Worm (Caenorhabditis elegans): ENCODE measurements around the gene srh-275.

DNA sequence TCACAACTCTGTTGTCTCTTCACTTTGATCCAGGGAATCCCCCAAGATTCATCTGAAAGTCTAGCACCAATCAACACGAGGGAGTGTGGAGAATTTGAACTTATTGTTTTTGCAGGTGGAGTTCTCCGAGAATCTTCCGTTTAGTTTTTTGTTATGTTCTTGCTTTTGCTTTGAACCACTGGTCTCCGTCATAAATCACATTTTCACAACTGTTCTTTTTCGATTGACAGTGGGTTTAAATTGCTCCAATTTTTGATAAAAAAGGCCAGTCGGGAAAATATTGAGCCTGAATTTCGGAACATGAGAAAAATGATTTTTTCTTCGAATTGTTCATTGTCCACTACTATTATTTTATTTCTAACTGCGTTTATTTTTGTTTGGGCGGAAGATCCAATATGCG is 30.9 kb upstream of the srh-275 start, which contains the start of gene F10G2.10:
- no peak for TF ChIP-seq snpc-4 (tag; optimal IDR thresholded peaks at IDR 0.05)
- TF ChIP-seq lin-39 (tag; optimal IDR thresholded peaks at IDR 0.05), result no peak
- no peak for TF ChIP-seq Y55F3AM.14 (GFP tag; optimal IDR thresholded peaks at IDR 0.05)
- TF ChIP-seq unc-62 (GFP tag; optimal IDR thresholded peaks at IDR 0.05), result no peak
- no peak for TF ChIP-seq unc-39 (tag; optimal IDR thresholded peaks at IDR 0.05)
- no peak for TF ChIP-seq dmd-4 (tag; optimal IDR thresholded peaks at IDR 0.05)
- TF ChIP-seq ama-1 (optimal IDR thresholded peaks at IDR 0.05), result no peak
- no peak for TF ChIP-seq skn-1 (tag; optimal IDR thresholded peaks at IDR 0.05)
- TF ChIP-seq mab-5 (tag; optimal IDR thresholded peaks at IDR 0.05), result no peak
- TF ChIP-seq blmp-1 (tag; optimal IDR thresholded peaks at IDR 0.05; ENCODE audit: insufficient read depth), result no peak
- no peak for TF ChIP-seq mdl-1 (tag; optimal IDR thresholded peaks at IDR 0.05)
- no peak for TF ChIP-seq zag-1 (tag; optimal IDR thresholded peaks at IDR 0.05)
- TF ChIP-seq egl-27 (tag; optimal IDR thresholded peaks at IDR 0.05), result no peak
- no peak for TF ChIP-seq ceh-16 (tag; optimal IDR thresholded peaks at IDR 0.05)

Data from whole organism, L2 larva.